Worm (Caenorhabditis elegans) whole organism, mixed stage, embryonic: ENCODE measurements around the gene atf-7.

ENCODE experiments used
- M03D4.4 ChIP-seq: sonication (generic microtip); optimal IDR thresholded peaks from 2 replicates; lab custom pipeline; 2017; ENCODE audit warnings: mild to moderate bottlenecking, missing genetic modification characterization, missing compliant biosample characterization
- bed-3 ChIP-seq: fragments of 200-800 bp; sonication (Bioruptor generic); optimal IDR thresholded peaks from 3 replicates; lab custom pipeline; 2018; ENCODE audit warnings: mild to moderate bottlenecking, missing genetic modification characterization, moderate library complexity, missing compliant biosample characterization
- blmp-1 ChIP-seq: fragments of 150-350 bp; optimal IDR thresholded peaks from 2 replicates; lab custom pipeline; 2014; ENCODE audit warnings: missing biosample characterization, missing genetic modification characterization
- ceh-39 ChIP-seq: fragments of 150-350 bp; optimal IDR thresholded peaks from 2 replicates; lab custom pipeline; 2014; ENCODE audit warnings: missing biosample characterization, missing genetic modification characterization
- ces-1 ChIP-seq: fragments of 150-350 bp; optimal IDR thresholded peaks from 2 replicates; lab custom pipeline; 2014; ENCODE audit warnings: missing biosample characterization, missing genetic modification reagents, missing genetic modification characterization
- cnd-1 ChIP-seq: fragments of 200-800 bp; sonication (Bioruptor generic); optimal IDR thresholded peaks from 2 replicates; lab custom pipeline; 2018; ENCODE audit warnings: mild to moderate bottlenecking, missing genetic modification characterization, missing compliant biosample characterization
- drap-1 ChIP-seq: fragments of 200-800 bp; sonication (Bioruptor generic); optimal IDR thresholded peaks from 3 replicates; lab custom pipeline; 2018; ENCODE audit warnings: mild to moderate bottlenecking, missing genetic modification characterization, missing compliant biosample characterization
- elt-1 ChIP-seq: sonication (generic microtip); optimal IDR thresholded peaks from 2 replicates; lab custom pipeline; 2017; ENCODE audit warnings: missing genetic modification characterization, mild to moderate bottlenecking, missing compliant biosample characterization, antibody characterized with exemption, moderate library complexity, borderline replicate concordance; ENCODE audit not compliant: insufficient read depth
- elt-3 ChIP-seq: fragments of 150-350 bp; optimal IDR thresholded peaks from 2 replicates; lab custom pipeline; 2014; ENCODE audit warnings: missing biosample characterization, missing genetic modification characterization
- flh-1 ChIP-seq: fragments of 200-800 bp; sonication (Bioruptor generic); optimal IDR thresholded peaks from 2 replicates; lab custom pipeline; 2018; ENCODE audit warnings: mild to moderate bottlenecking, missing genetic modification characterization, moderate library complexity, missing compliant biosample characterization
- ham-2 ChIP-seq: fragments of 200-800 bp; sonication (Bioruptor generic); optimal IDR thresholded peaks from 2 replicates; lab custom pipeline; 2018; ENCODE audit warnings: mild to moderate bottlenecking, missing genetic modification characterization, missing compliant biosample characterization
- hlh-1 ChIP-seq: fragments of 150-350 bp; optimal IDR thresholded peaks from 2 replicates; lab custom pipeline; 2014; ENCODE audit warnings: missing biosample characterization, missing genetic modification reagents, missing genetic modification characterization
- lin-13 ChIP-seq: fragments of 150-350 bp; optimal IDR thresholded peaks from 2 replicates; lab custom pipeline; 2014; ENCODE audit warnings: missing biosample characterization, missing genetic modification characterization
- lin-32 ChIP-seq: fragments of 200-800 bp; sonication (Bioruptor generic); optimal IDR thresholded peaks from 2 replicates; lab custom pipeline; 2018; ENCODE audit warnings: mild to moderate bottlenecking, missing genetic modification characterization, missing compliant biosample characterization
- lsy-2 ChIP-seq: fragments of 150-350 bp; optimal IDR thresholded peaks from 2 replicates; lab custom pipeline; 2014; ENCODE audit warnings: missing biosample characterization, missing genetic modification characterization
- mep-1 ChIP-seq: fragments of 150-350 bp; optimal IDR thresholded peaks from 2 replicates; lab custom pipeline; 2017; ENCODE audit warnings: missing biosample characterization, missing genetic modification reagents, missing genetic modification characterization, inconsistent platforms
- mls-2 ChIP-seq: sonication (generic microtip); optimal IDR thresholded peaks from 2 replicates; lab custom pipeline; 2016; ENCODE audit warnings: mild to moderate bottlenecking, missing genetic modification characterization, moderate library complexity, missing compliant biosample characterization
- nhr-12 ChIP-seq: fragments of 150-350 bp; optimal IDR thresholded peaks from 2 replicates; lab custom pipeline; 2014; ENCODE audit warnings: missing biosample characterization, missing genetic modification characterization
- nhr-2 ChIP-seq: fragments of 150-350 bp; optimal IDR thresholded peaks from 2 replicates; lab custom pipeline; 2014; ENCODE audit warnings: missing biosample characterization, missing genetic modification characterization
- nhr-237 ChIP-seq: fragments of 150-350 bp; optimal IDR thresholded peaks from 2 replicates; lab custom pipeline; 2014; ENCODE audit warnings: missing biosample characterization, missing genetic modification characterization
- nhr-28 ChIP-seq: fragments of 150-350 bp; optimal IDR thresholded peaks from 2 replicates; lab custom pipeline; 2014; ENCODE audit warnings: missing biosample characterization, missing genetic modification characterization
- nhr-76 ChIP-seq: sonication (generic microtip); optimal IDR thresholded peaks from 2 replicates; lab custom pipeline; 2017; ENCODE audit warnings: missing biosample characterization, missing genetic modification characterization
- pha-4 ChIP-seq: fragments of 150-350 bp; optimal IDR thresholded peaks from 2 replicates; lab custom pipeline; 2018; ENCODE audit warnings: missing biosample characterization, missing genetic modification reagents, missing genetic modification characterization
- snpc-4 ChIP-seq: fragments of 150-350 bp; optimal IDR thresholded peaks from 2 replicates; lab custom pipeline; 2014; ENCODE audit warnings: missing biosample characterization, missing genetic modification characterization
- sptf-1 ChIP-seq: sonication (generic microtip); optimal IDR thresholded peaks from 2 replicates; lab custom pipeline; 2017; ENCODE audit warnings: mild to moderate bottlenecking, missing genetic modification characterization, moderate library complexity, missing compliant biosample characterization
- unc-120 ChIP-seq: sonication (generic microtip); optimal IDR thresholded peaks from 2 replicates; lab custom pipeline; 2017; ENCODE audit warnings: missing genetic modification characterization, missing compliant biosample characterization; ENCODE audit not compliant: poor library complexity, severe bottlenecking
- unc-39 ChIP-seq: fragments of 150-350 bp; optimal IDR thresholded peaks from 2 replicates; lab custom pipeline; 2014; ENCODE audit warnings: missing biosample characterization, missing genetic modification characterization
- zip-8 ChIP-seq: fragments of 150-350 bp; optimal IDR thresholded peaks from 2 replicates; lab custom pipeline; 2014; ENCODE audit warnings: missing biosample characterization, missing genetic modification characterization
- ztf-11 ChIP-seq: fragments of 150-350 bp; optimal IDR thresholded peaks from 2 replicates; lab custom pipeline; 2014; ENCODE audit warnings: missing biosample characterization, missing genetic modification characterization

The atf-7 gene

DNA sequence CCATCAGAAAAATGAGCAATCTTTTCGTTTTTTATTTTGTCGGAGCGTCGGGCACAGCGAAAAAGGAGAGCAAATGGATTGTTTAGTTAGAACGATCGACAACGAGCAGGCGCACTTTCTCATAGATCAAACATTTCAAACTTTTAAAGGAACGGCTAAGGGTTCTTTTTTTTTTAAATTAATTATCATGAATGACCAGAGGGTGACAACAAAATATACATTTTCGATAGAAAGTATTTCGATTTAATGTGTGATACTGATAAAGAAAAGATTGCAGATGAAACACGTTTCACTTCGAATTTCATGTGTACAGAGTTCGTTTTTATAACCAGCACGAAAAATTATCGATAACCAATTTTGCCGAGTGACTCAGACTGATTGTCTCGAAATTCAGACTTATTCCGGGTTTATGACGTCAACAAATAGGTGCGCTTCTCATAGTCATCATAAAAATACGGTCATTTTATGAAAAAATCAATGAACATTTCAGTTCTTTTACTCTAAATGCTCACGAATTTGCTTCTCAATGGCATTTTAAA lies 7.8 kb upstream of the atf-7 start:
- TF ChIP-seq flh-1 (GFP tag; lab: Kevin White, UChicago) (no peak), hlh-1 (tag; lab: Kevin White, UChicago) (no peak), blmp-1 (no peak), mep-1 (tag; lab: Kevin White, UChicago) (no peak), nhr-2 (tag; lab: Kevin White, UChicago) (no peak), unc-39 (tag; lab: Kevin White, UChicago) (no peak), bed-3 (no peak), ham-2 (no peak), drap-1 (GFP tag; lab: Kevin White, UChicago) (no peak)

DNA sequence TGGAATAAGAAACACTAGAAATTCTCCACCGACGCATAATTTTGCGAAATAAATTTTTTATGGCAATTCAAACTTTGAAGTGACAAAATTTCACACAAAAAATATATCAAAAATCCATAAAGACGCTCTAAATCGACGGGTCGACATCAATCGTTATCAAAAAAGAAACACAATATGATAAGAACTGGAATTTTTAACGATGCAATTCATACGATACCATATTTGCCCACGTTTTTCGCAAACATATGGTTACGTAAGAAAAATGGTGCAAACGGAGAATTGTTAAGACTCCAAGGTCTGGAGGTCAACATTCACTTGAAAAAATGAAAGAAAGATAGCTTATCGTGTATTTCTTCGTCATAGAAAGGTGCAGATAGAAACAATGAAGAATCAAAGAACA lies 7.3 kb upstream of the atf-7 start:
- TF ChIP-seq ztf-11 (tag; lab: Kevin White, UChicago) (no peak), mls-2 (tag; lab: Kevin White, UChicago) (no peak), unc-39 (tag; lab: Kevin White, UChicago) (no peak), ceh-39 (tag; lab: Kevin White, UChicago) (no peak), mep-1 (tag; lab: Kevin White, UChicago) (no peak), lin-13 (tag; lab: Kevin White, UChicago) (no peak), M03D4.4 (tag; lab: Kevin White, UChicago) (no peak), lin-32 (GFP tag; lab: Kevin White, UChicago) (no peak), nhr-28 (tag; lab: Kevin White, UChicago) (no peak), cnd-1 (tag; lab: Kevin White, UChicago) (no peak), bed-3 (no peak), blmp-1 (no peak), sptf-1 (tag; lab: Kevin White, UChicago) (no peak), pha-4 (no peak), nhr-237 (tag; lab: Kevin White, UChicago) (no peak)

DNA sequence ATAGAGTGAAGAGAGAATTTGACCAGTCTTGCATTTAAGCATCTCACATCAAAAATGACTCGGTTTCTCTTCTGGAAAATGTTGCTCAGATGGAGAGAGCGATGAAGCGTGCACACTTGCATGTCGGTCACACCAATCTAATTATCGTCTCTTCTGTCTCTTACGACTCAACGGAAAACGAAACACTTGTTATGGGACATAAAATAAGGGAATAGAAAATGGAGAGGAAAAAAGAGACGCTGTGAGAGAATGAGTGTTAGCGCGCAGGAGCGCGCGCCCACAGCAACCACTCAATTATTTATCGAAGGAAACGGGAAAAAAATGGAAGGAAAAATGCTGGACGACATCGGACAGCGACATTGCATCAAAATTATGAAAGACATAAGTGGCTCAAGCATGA lies 6.9 kb upstream of the atf-7 start:
- TF ChIP-seq nhr-76 (tag; lab: Kevin White, UChicago) (no peak), unc-39 (tag; lab: Kevin White, UChicago) (no peak), sptf-1 (tag; lab: Kevin White, UChicago) (no peak), zip-8 (tag; lab: Kevin White, UChicago) (no peak), M03D4.4 (tag; lab: Kevin White, UChicago) (peak; percentile 20), ces-1 (peak; percentile 97), lsy-2 (tag; lab: Kevin White, UChicago) (no peak), mls-2 (tag; lab: Kevin White, UChicago) (peak; percentile 58), elt-1 (tag; lab: Kevin White, UChicago) (no peak), nhr-2 (tag; lab: Kevin White, UChicago) (no peak), snpc-4 (tag; lab: Kevin White, UChicago) (no peak)
- TF ChIP-seq, all 35 proteins: peak for 3

DNA sequence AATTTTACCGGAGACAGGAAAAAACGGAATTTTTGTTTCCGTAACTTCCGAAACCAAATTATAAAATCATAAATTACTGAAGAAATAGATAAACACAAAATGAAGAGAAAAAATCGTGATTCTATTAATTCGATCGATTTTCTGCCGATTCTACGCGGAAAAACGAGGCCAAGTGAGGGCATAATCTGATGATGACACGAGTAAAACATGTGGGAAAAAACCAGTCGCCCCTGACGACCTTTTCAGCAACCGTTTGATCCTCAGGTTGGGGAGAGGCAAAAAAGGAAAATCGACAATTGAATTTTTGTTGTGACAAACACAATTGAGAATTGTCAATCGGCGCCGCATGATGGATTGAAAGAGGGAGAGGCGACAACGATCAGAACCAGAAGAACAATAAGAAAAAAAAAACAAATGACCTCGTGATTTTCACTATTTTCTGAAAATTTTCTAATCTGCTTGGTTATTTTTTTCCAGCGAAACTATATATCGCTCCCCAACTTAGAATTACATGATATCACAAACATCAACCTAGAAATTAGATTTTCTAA lies 6.2 kb upstream of the atf-7 start:
- TF ChIP-seq lsy-2 (tag; lab: Kevin White, UChicago): no peak
- TF ChIP-seq flh-1 (GFP tag; lab: Kevin White, UChicago): no peak
- TF ChIP-seq nhr-2 (tag; lab: Kevin White, UChicago): no peak
- no peak for TF ChIP-seq sptf-1 (tag; lab: Kevin White, UChicago)
- no peak for TF ChIP-seq elt-3 (tag; lab: Kevin White, UChicago)
- TF ChIP-seq mep-1 (tag; lab: Kevin White, UChicago): no peak
- no peak for TF ChIP-seq nhr-12
- TF ChIP-seq M03D4.4 (tag; lab: Kevin White, UChicago): no peak

DNA sequence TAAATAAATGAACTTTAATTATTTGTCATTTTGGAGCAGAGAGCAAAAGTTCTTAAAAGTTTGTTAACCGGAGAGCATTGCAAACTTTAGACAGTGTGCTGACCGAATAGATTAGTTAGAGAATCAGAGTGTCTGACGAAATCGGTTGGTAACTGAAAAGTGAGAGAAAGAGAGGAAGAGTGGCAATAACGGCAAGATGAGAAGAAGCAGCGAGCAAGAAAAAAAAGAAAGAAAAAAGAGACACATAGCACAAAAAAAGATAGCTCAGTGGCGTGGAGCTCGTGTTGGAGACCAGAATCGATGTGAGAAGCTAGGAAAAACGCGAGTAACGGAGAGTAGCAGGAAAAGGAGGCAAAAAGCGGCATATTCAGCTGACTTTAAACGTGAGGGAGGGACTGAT lies 5.5 kb upstream of the atf-7 start:
- no peak for TF ChIP-seq snpc-4 (tag; lab: Kevin White, UChicago)
- peak; percentile 44 for TF ChIP-seq unc-120 (tag; lab: Kevin White, UChicago)
- peak; percentile 56 for TF ChIP-seq ces-1
- TF ChIP-seq, all 35 proteins: peak for 2
